Fruit fly (Drosophila melanogaster): Measurements from ENCODE around the gene CG33272.

CG33272 gene

DNA sequence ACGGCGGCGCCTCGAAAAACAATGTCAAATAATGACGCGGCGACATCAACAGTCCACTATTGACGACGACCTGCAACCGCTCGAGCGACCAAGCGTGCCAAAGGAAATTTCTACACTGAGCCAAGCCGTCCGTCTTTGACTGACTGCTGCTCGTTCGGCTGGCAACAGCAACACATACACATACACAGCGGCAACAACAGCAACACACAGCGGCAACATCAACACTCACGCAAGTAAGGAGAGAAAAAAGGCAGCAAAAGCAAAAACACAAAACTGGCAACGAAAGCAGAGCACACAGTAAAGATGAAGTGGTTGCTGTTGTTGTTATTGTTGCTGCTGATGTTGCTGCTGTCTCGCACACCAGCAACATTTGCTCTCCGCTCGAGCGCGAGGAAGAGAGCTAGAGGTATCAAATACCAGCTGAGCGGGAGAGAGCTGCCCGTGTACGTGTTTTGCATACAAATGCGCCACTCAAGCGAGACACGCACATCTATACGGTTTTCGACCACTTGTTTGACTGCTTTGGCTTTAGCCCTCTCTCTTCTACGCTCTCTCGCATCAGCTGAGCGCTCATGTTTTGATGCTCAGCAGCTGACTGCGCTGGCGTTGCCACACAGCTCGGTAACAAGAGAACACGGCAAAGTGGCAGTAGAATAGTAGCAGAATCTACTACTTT, 42.7 kb upstream of the CG33272 start (continued):
- TF ChIP-seq tna (GFP tag; IDR thresholded peaks at IDR 0.05; ENCODE audit: partially characterized antibody) (peak; percentile 34; the same call in 1 of the 2 replicates), Spps (tag; optimal IDR thresholded peaks at IDR 0.05) (peak; percentile 6), sd (tag; optimal IDR thresholded peaks at IDR 0.05) (peak; percentile 57), onecut (GFP tag; IDR thresholded peaks at IDR 0.05) (no peak), row (GFP tag; IDR thresholded peaks at IDR 0.05) (no peak; the same call in 2 of the 3 replicates), Ssrp (tag; optimal IDR thresholded peaks at IDR 0.05) (no peak), Med (GFP tag) (peak; percentile 92), CG3726 (GFP tag; IDR thresholded peaks at IDR 0.05) (no peak), CG13624 (GFP tag; optimal IDR thresholded peaks at IDR 0.05) (peak; percentile 40), Lhr (GFP tag; optimal IDR thresholded peaks at IDR 0.05) (no peak), Awh (GFP tag; IDR thresholded peaks at IDR 0.05) (no peak), CG33213 (GFP tag; optimal IDR thresholded peaks at IDR 0.05) (no peak), schlank (tag; optimal IDR thresholded peaks at IDR 0.05) (no peak), CG31441 (GFP tag; IDR thresholded peaks at IDR 0.05) (no peak; the same call in 1 of the 2 replicates), emc (GFP tag; optimal IDR thresholded peaks at IDR 0.05) (no peak), CG14710 (tag; optimal IDR thresholded peaks at IDR 0.05) (peak; percentile 3), CG10147 (GFP tag; optimal IDR thresholded peaks at IDR 0.05) (peak; percentile 38), CG9437 (GFP tag; optimal IDR thresholded peaks at IDR 0.05) (no peak), her (GFP tag; optimal IDR thresholded peaks at IDR 0.05) (no peak), Myb (GFP tag; optimal IDR thresholded peaks at IDR 0.05) (no peak), shn (GFP tag; optimal IDR thresholded peaks at IDR 0.05) (no peak), CG34422 (GFP tag; IDR thresholded peaks at IDR 0.05) (peak; percentile 51; the same call in 2 of the 3 replicates), Aef1 (GFP tag; IDR thresholded peaks at IDR 0.05) (peak; percentile 70), CG2678 (tag; optimal IDR thresholded peaks at IDR 0.05) (peak; percentile 13), CG10959 (GFP tag; IDR thresholded peaks at IDR 0.05) (no peak), CG12071 (GFP tag; optimal IDR thresholded peaks at IDR 0.05) (peak; percentile 69), pros (GFP tag; optimal IDR thresholded peaks at IDR 0.05) (peak; percentile 90), gcm2 (GFP tag; optimal IDR thresholded peaks at IDR 0.05) (peak; percentile 26), gcm (GFP tag; optimal IDR thresholded peaks at IDR 0.05) (peak; percentile 56), CG8281 (tag; optimal IDR thresholded peaks at IDR 0.05) (no peak), Max (GFP tag; optimal IDR thresholded peaks at IDR 0.05) (no peak), CG18476 (GFP tag; optimal IDR thresholded peaks at IDR 0.05) (no peak), CG7839 (tag; optimal IDR thresholded peaks at IDR 0.05) (peak; percentile 28), CG43689 (GFP tag; IDR thresholded peaks at IDR 0.05) (no peak), CG12155 (GFP tag; optimal IDR thresholded peaks at IDR 0.05) (peak; percentile 25), dan (GFP tag; IDR thresholded peaks at IDR 0.05) (no peak), Eip74EF (GFP tag; optimal IDR thresholded peaks at IDR 0.05) (peak in 1 of 2 experiments; percentile 67), gem (tag; optimal IDR thresholded peaks at IDR 0.05) (no peak), CG14965 (GFP tag; optimal IDR thresholded peaks at IDR 0.05; ENCODE audit: borderline replicate concordance) (no peak), Deaf1 (tag; optimal IDR thresholded peaks at IDR 0.05) (peak; percentile 76), CG6272 (GFP tag; IDR thresholded peaks at IDR 0.05) (no peak), CG8924 (tag; optimal IDR thresholded peaks at IDR 0.05) (peak; percentile 29), da (GFP tag; optimal IDR thresholded peaks at IDR 0.05) (no peak), CG3838 (GFP tag; optimal IDR thresholded peaks at IDR 0.05) (peak; percentile 71), CG42726 (GFP tag; IDR thresholded peaks at IDR 0.05; ENCODE audit: partially characterized antibody) (peak; percentile 58; the same call in 1 of the 2 replicates), ci (GFP tag; IDR thresholded peaks at IDR 0.05) (peak; percentile 74), wek (GFP tag; optimal IDR thresholded peaks at IDR 0.05) (peak; percentile 1), CG6765 (GFP tag; optimal IDR thresholded peaks at IDR 0.05) (peak; percentile 48), CG2712 (tag; optimal IDR thresholded peaks at IDR 0.05) (peak; percentile 34)
